Worm (Caenorhabditis elegans): ENCODE results near the gene nhr-263.

The nhr-263 gene

ce11 chrV:7295270-7295669 lies 46.6 kb downstream of the nhr-263 start, which contains the start of gene F07G11.4:
TSS of gene F07G11.4 (minus strand) at chrV:7295370.
- TF ChIP-seq unc-62 (GFP tag; optimal IDR thresholded peaks at IDR 0.05), result no peak
